Fruit fly (Drosophila melanogaster): Measurements from ENCODE around the gene CG14834.

Gene CG14834

dm6 chr3L:7344965-7345427, 1.9 kb downstream of the CG14834 start, which contains the start of gene Cln7 (continued):
- peak; percentile 43 for TF ChIP-seq CG17829 (tag; optimal IDR thresholded peaks at IDR 0.05)
- TF ChIP-seq Hr39 (optimal IDR thresholded peaks at IDR 0.05) = no peak
- TF ChIP-seq Nf-YC (tag; optimal IDR thresholded peaks at IDR 0.05) = peak; percentile 70
- peak; percentile 39 for TF ChIP-seq CG2875 (GFP tag; optimal IDR thresholded peaks at IDR 0.05)
- peak; percentile 92 for TF ChIP-seq Med (GFP tag)
- TF ChIP-seq MBD-R2 (GFP tag; IDR thresholded peaks at IDR 0.05) = no peak
- TF ChIP-seq CG15601 (tag; optimal IDR thresholded peaks at IDR 0.05) = peak; percentile 22
- TF ChIP-seq CG3065 (GFP tag; optimal IDR thresholded peaks at IDR 0.05) = no peak
- TF ChIP-seq Elba2 (GFP tag; optimal IDR thresholded peaks at IDR 0.05) = no peak
- TF ChIP-seq zfh1 (GFP tag; IDR thresholded peaks at IDR 0.05) = peak; percentile 19; the same call in 1 of the 3 replicates
- TF ChIP-seq CG3163 (GFP tag; optimal IDR thresholded peaks at IDR 0.05) = peak; percentile 59
- TF ChIP-seq BEAF-32 (GFP tag; optimal IDR thresholded peaks at IDR 0.05) = no peak
- TF ChIP-seq CG2202 (tag; optimal IDR thresholded peaks at IDR 0.05) = no peak
- TF ChIP-seq repo (GFP tag; optimal IDR thresholded peaks at IDR 0.05) = peak; percentile 20
- no peak for TF ChIP-seq Vsx1 (GFP tag; optimal IDR thresholded peaks at IDR 0.05)
- TF ChIP-seq CG18262 (tag; optimal IDR thresholded peaks at IDR 0.05) = peak; percentile 39
- TF ChIP-seq CG6689 (GFP tag; IDR thresholded peaks at IDR 0.05) = no peak
- TF ChIP-seq Atf3 (GFP tag; optimal IDR thresholded peaks at IDR 0.05) = no peak
- peak; percentile 69; the same call in 2 of the 3 replicates for TF ChIP-seq CG6791 (GFP tag; IDR thresholded peaks at IDR 0.05; ENCODE audit: partially characterized antibody)
- no peak for TF ChIP-seq CG7271 (tag; optimal IDR thresholded peaks at IDR 0.05)
- peak; percentile 8 for TF ChIP-seq pfk (GFP tag; optimal IDR thresholded peaks at IDR 0.05)
- TF ChIP-seq Optix (GFP tag; IDR thresholded peaks at IDR 0.05) = peak; percentile 38; the same call in 1 of the 3 replicates
- no peak for TF ChIP-seq nau (GFP tag; optimal IDR thresholded peaks at IDR 0.05)
- TF ChIP-seq sima (GFP tag; optimal IDR thresholded peaks at IDR 0.05) = no peak
- TF ChIP-seq vvl (GFP tag; IDR thresholded peaks at IDR 0.05) = peak; percentile 61; the same call in 1 of the 2 replicates
- peak; percentile 31 for TF ChIP-seq CG12659 (GFP tag; optimal IDR thresholded peaks at IDR 0.05)
- TF ChIP-seq kay (GFP tag; optimal IDR thresholded peaks at IDR 0.05) = peak; percentile 8
- TF ChIP-seq disco-r (GFP tag; optimal IDR thresholded peaks at IDR 0.05) = no peak
- TF ChIP-seq Pdp1 (GFP tag; optimal IDR thresholded peaks at IDR 0.05) = peak in 1 of 2 experiments; percentile 10
- TF ChIP-seq tin (GFP tag; optimal IDR thresholded peaks at IDR 0.05) = no peak
- no peak for TF ChIP-seq Mrtf (GFP tag; IDR thresholded peaks at IDR 0.05)
- 0 out of 3 replicates have a peak, but pooled peaks have one; percentile 59 for TF ChIP-seq z (GFP tag; IDR thresholded peaks at IDR 0.05)
- TF ChIP-seq Atf6 (GFP tag; IDR thresholded peaks at IDR 0.05) = peak; percentile 56
- peak; percentile 48 for TF ChIP-seq caup (GFP tag; optimal IDR thresholded peaks at IDR 0.05; ENCODE audit: severe bottlenecking)
- TF ChIP-seq CG8089 (GFP tag; optimal IDR thresholded peaks at IDR 0.05) = no peak
- TF ChIP-seq CG10543 (GFP tag; optimal IDR thresholded peaks at IDR 0.05) = peak; percentile 56
- peak; percentile 32 to 33 for TF ChIP-seq bsh (GFP tag; optimal IDR thresholded peaks at IDR 0.05)
- no peak for TF ChIP-seq jigr1 (GFP tag; IDR thresholded peaks at IDR 0.05)
- peak; percentile 61 for TF ChIP-seq ftz-f1 (GFP tag; optimal IDR thresholded peaks at IDR 0.05)
- no peak for TF ChIP-seq CG12155 (GFP tag; optimal IDR thresholded peaks at IDR 0.05)
- no peak for TF ChIP-seq CG9876 (GFP tag; optimal IDR thresholded peaks at IDR 0.05)
- TF ChIP-seq NC2β (GFP tag; optimal IDR thresholded peaks at IDR 0.05) = no peak
- no peak for TF ChIP-seq CG14965 (GFP tag; optimal IDR thresholded peaks at IDR 0.05; ENCODE audit: borderline replicate concordance)
- TF ChIP-seq Dref (GFP tag; IDR thresholded peaks at IDR 0.05) = peak; percentile 19; the same call in 1 of the 2 replicates
- peak; percentile 53 for TF ChIP-seq CG17385 (GFP tag; optimal IDR thresholded peaks at IDR 0.05)
- peak; percentile 7 for TF ChIP-seq salm (tag; optimal IDR thresholded peaks at IDR 0.05)
- no peak for TF ChIP-seq tx (GFP tag; optimal IDR thresholded peaks at IDR 0.05)
- peak; percentile 10 for TF ChIP-seq Meics (GFP tag; optimal IDR thresholded peaks at IDR 0.05)
- TF ChIP-seq lola (GFP tag; optimal IDR thresholded peaks at IDR 0.05) = no peak
- no peak for TF ChIP-seq Hey (tag; optimal IDR thresholded peaks at IDR 0.05)
